Fruit fly (Drosophila melanogaster) Kc167 (cell line): Measurements from ENCODE around the gene eIF3h.

Experiments
- h ChIP-seq: fragments of >200 bp; optimal IDR thresholded peaks from 3 replicates; lab custom pipeline; 2018; ENCODE audit warnings: missing external identifiers
- insv ChIP-seq: fragments of >200 bp; optimal IDR thresholded peaks from 3 replicates; lab custom pipeline; 2018; ENCODE audit warnings: missing external identifiers
- psq ChIP-seq: fragments of >200 bp; optimal IDR thresholded peaks from 2 replicates; lab custom pipeline; 2017; ENCODE audit warnings: missing external identifiers
- ttk ChIP-seq: sonication (Bioruptor generic); optimal IDR thresholded peaks from 2 replicates; lab custom pipeline; 2017; ENCODE audit warnings: missing external identifiers

dm6 chr2L:5043495-5044146 is 9.3 kb downstream of the eIF3h start:
- no peak for TF ChIP-seq psq
- no peak for TF ChIP-seq ttk
- no peak for TF ChIP-seq insv (lab: Kevin White, UChicago)
- no peak for TF ChIP-seq h (lab: Kevin White, UChicago)
